Worm (Caenorhabditis elegans) whole organism, L1 larva: Measurements from ENCODE around the gene rpl-5.
A peak's percentile ranks its signal among the peaks of the same experiment; 100 is the strongest.

Experiments used
- C04F5.9 ChIP-seq: sonication (generic microtip); optimal IDR thresholded peaks from 2 replicates; lab custom pipeline; 2016; ENCODE audit warnings: missing genetic modification characterization, missing compliant biosample characterization
- C16A3.4 ChIP-seq: fragments of 150-350 bp; optimal IDR thresholded peaks from 2 replicates; lab custom pipeline; 2014; ENCODE audit warnings: missing biosample characterization, missing genetic modification characterization
- C34B4.2 ChIP-seq: sonication (generic microtip); optimal IDR thresholded peaks from 2 replicates; lab custom pipeline; 2017; ENCODE audit warnings: mild to moderate bottlenecking, missing genetic modification characterization, missing compliant biosample characterization
- F16B12.6 ChIP-seq: fragments of 150-350 bp; optimal IDR thresholded peaks from 2 replicates; lab custom pipeline; 2014; ENCODE audit warnings: missing biosample characterization, missing genetic modification characterization
- Y116A8C.19 ChIP-seq: sonication (generic microtip); optimal IDR thresholded peaks from 2 replicates; lab custom pipeline; 2016; ENCODE audit warnings: missing compliant biosample characterization, missing genetic modification characterization, borderline replicate concordance
- blmp-1 ChIP-seq: fragments of 150-350 bp; optimal IDR thresholded peaks from 2 replicates; lab custom pipeline; 2014; ENCODE audit warnings: missing biosample characterization, missing genetic modification characterization
- ceh-63 ChIP-seq: fragments of 200-800 bp; sonication (Bioruptor generic); optimal IDR thresholded peaks from 2 replicates; lab custom pipeline; 2018; ENCODE audit warnings: mild to moderate bottlenecking, missing genetic modification characterization, missing compliant biosample characterization
- ceh-90 ChIP-seq: sonication (generic microtip); optimal IDR thresholded peaks from 2 replicates; lab custom pipeline; 2016; ENCODE audit warnings: missing genetic modification characterization, missing compliant biosample characterization
- efl-1 ChIP-seq, 4 experiments: fragments of 150-350 bp; optimal IDR thresholded peaks in 3 of 4; peaks in 1 of 4; 1 replicate in 1 of 4; 2 replicates in 3 of 4; lab custom pipeline; 2014; ENCODE audit warnings: missing biosample characterization in 2 of 4, missing genetic modification characterization in 2 of 4, missing genetic modification reagents in 2 of 4
- egl-13 ChIP-seq: sonication (generic microtip); optimal IDR thresholded peaks from 2 replicates; lab custom pipeline; 2016; ENCODE audit warnings: missing genotype, missing genetic modification reagents, missing genetic modification characterization, missing compliant biosample characterization
- egl-27 ChIP-seq, 2 experiments: fragments of 150-350 bp in 1 of 2; sonication (generic microtip); optimal IDR thresholded peaks; 3 replicates each; lab custom pipeline; 2017 to 2018; ENCODE audit warnings: missing biosample characterization in 2 of 2, missing genetic modification characterization in 2 of 2, missing genetic modification reagents in 2 of 2
- elt-3 ChIP-seq, 6 experiments: fragments of 150-350 bp in 1 of 6; sonication (generic microtip); optimal IDR thresholded peaks; 2 replicates each; lab custom pipeline; 2017 to 2018; ENCODE audit warnings: missing biosample characterization in 6 of 6, missing genetic modification characterization in 6 of 6, inconsistent platforms in 1 of 6
- fkh-10 ChIP-seq: sonication (generic microtip); optimal IDR thresholded peaks from 2 replicates; lab custom pipeline; 2017; ENCODE audit warnings: missing biosample characterization, missing genetic modification reagents, missing genetic modification characterization
- fkh-4 ChIP-seq: sonication (generic microtip); optimal IDR thresholded peaks from 2 replicates; lab custom pipeline; 2016; ENCODE audit warnings: missing compliant biosample characterization, missing genetic modification characterization, borderline replicate concordance
- fos-1 ChIP-seq: fragments of 150-350 bp; optimal IDR thresholded peaks from 2 replicates; lab custom pipeline; 2014; ENCODE audit warnings: missing biosample characterization, missing genetic modification characterization
- hlh-17 ChIP-seq: fragments of 200-800 bp; sonication (Bioruptor generic); optimal IDR thresholded peaks from 2 replicates; lab custom pipeline; 2018; ENCODE audit warnings: missing genetic modification characterization, mild to moderate bottlenecking, missing compliant biosample characterization, moderate library complexity, borderline replicate concordance
- hpl-2 ChIP-seq: fragments of 150-350 bp; optimal IDR thresholded peaks from 2 replicates; lab custom pipeline; 2014; ENCODE audit warnings: missing biosample characterization, missing genetic modification reagents, missing genetic modification characterization
- irx-1 ChIP-seq: sonication (generic microtip); optimal IDR thresholded peaks from 2 replicates; lab custom pipeline; 2016; ENCODE audit warnings: missing genetic modification characterization, missing compliant biosample characterization
- isw-1 ChIP-seq: fragments of 200-800 bp; sonication (Bioruptor generic); IDR thresholded peaks from 2 replicates; pipeline ENCODE4 v1.3.6; 2022; ENCODE audit warnings: missing genetic modification characterization, missing compliant biosample characterization
- jun-1 ChIP-seq: fragments of 150-350 bp; optimal IDR thresholded peaks from 2 replicates; lab custom pipeline; 2014; ENCODE audit warnings: missing biosample characterization, missing genetic modification reagents, missing genetic modification characterization
- lin-13 ChIP-seq: fragments of 150-350 bp; optimal IDR thresholded peaks from 2 replicates; lab custom pipeline; 2014; ENCODE audit warnings: missing biosample characterization, missing genetic modification reagents, missing genetic modification characterization
- lin-15B ChIP-seq: fragments of 150-350 bp; sonication (generic microtip); optimal IDR thresholded peaks from 3 replicates; lab custom pipeline; 2014; ENCODE audit warnings: missing biosample characterization, missing genetic modification characterization
- lin-35 ChIP-seq, 2 experiments: fragments of 150-350 bp; optimal IDR thresholded peaks; 2 replicates each; lab custom pipeline; 2014; ENCODE audit warnings: missing biosample characterization in 2 of 2, missing genetic modification characterization in 2 of 2, missing genetic modification reagents in 2 of 2
- lir-3 ChIP-seq: sonication (generic microtip); optimal IDR thresholded peaks from 2 replicates; lab custom pipeline; 2016; ENCODE audit warnings: mild to moderate bottlenecking, missing genetic modification characterization, moderate library complexity, missing compliant biosample characterization; ENCODE audit not compliant: poor library complexity
- mdl-1 ChIP-seq, 2 experiments: fragments of 150-350 bp; optimal IDR thresholded peaks; 2 replicates each; lab custom pipeline; 2014 to 2017; ENCODE audit warnings: missing biosample characterization in 2 of 2, missing genetic modification characterization in 2 of 2, inconsistent platforms in 1 of 2
- mep-1 ChIP-seq: fragments of 150-350 bp; optimal IDR thresholded peaks from 2 replicates; lab custom pipeline; 2014; ENCODE audit warnings: missing biosample characterization, missing genetic modification characterization
- nhr-11 ChIP-seq: fragments of 150-350 bp; optimal IDR thresholded peaks from 2 replicates; lab custom pipeline; 2014; ENCODE audit warnings: missing biosample characterization, missing genetic modification characterization
- nhr-12 ChIP-seq: sonication (generic microtip); optimal IDR thresholded peaks from 2 replicates; lab custom pipeline; 2017; ENCODE audit warnings: missing biosample characterization, missing genetic modification characterization
- nhr-19 ChIP-seq: fragments of 200-800 bp; sonication (Bioruptor generic); conservative IDR thresholded peaks from 2 replicates; pipeline ENCODE4 v1.3.6; 2022; ENCODE audit warnings: missing genetic modification characterization, missing compliant biosample characterization
- nhr-20 ChIP-seq: sonication (generic microtip); optimal IDR thresholded peaks from 2 replicates; lab custom pipeline; 2016; ENCODE audit warnings: mild to moderate bottlenecking, missing genetic modification characterization, missing compliant biosample characterization
- nhr-47 ChIP-seq: sonication (generic microtip); optimal IDR thresholded peaks from 2 replicates; lab custom pipeline; 2016; ENCODE audit warnings: mild to moderate bottlenecking, missing genetic modification characterization, moderate library complexity, missing compliant biosample characterization
- nhr-76 ChIP-seq: sonication (generic microtip); optimal IDR thresholded peaks from 2 replicates; lab custom pipeline; 2017; ENCODE audit warnings: missing biosample characterization, missing genetic modification characterization
- nhr-84 ChIP-seq: sonication (generic microtip); optimal IDR thresholded peaks from 2 replicates; lab custom pipeline; 2017; ENCODE audit warnings: missing biosample characterization, missing genetic modification characterization
- nhr-90 ChIP-seq: sonication (generic microtip); optimal IDR thresholded peaks from 2 replicates; lab custom pipeline; 2016; ENCODE audit warnings: mild to moderate bottlenecking, missing genetic modification characterization, missing compliant biosample characterization; ENCODE audit not compliant: poor library complexity
- pag-3 ChIP-seq: sonication (generic microtip); optimal IDR thresholded peaks from 2 replicates; lab custom pipeline; 2017; ENCODE audit warnings: missing genetic modification characterization, mild to moderate bottlenecking, missing compliant biosample characterization, antibody characterized with exemption, borderline replicate concordance; ENCODE audit not compliant: insufficient read depth
- pax-3 ChIP-seq: fragments of 200-800 bp; sonication (Bioruptor generic); optimal IDR thresholded peaks from 2 replicates; lab custom pipeline; 2018; ENCODE audit warnings: mild to moderate bottlenecking, missing genetic modification characterization, moderate library complexity, missing compliant biosample characterization
- pqm-1 ChIP-seq: sonication (generic microtip); optimal IDR thresholded peaks from 3 replicates; lab custom pipeline; 2017; ENCODE audit warnings: missing biosample characterization, missing genetic modification characterization
- rnt-1 ChIP-seq: sonication (generic microtip); optimal IDR thresholded peaks from 2 replicates; lab custom pipeline; 2016; ENCODE audit warnings: mild to moderate bottlenecking, missing genetic modification characterization, moderate library complexity, missing compliant biosample characterization
- snpc-4 ChIP-seq: fragments of 150-350 bp; optimal IDR thresholded peaks from 2 replicates; lab custom pipeline; 2014; ENCODE audit warnings: missing biosample characterization, missing genetic modification characterization
- snu-23 ChIP-seq: sonication (generic microtip); optimal IDR thresholded peaks from 2 replicates; lab custom pipeline; 2016; ENCODE audit warnings: missing genetic modification characterization, missing compliant biosample characterization
- sox-4 ChIP-seq: sonication (generic microtip); optimal IDR thresholded peaks from 2 replicates; lab custom pipeline; 2016; ENCODE audit warnings: missing genetic modification characterization, missing compliant biosample characterization
- sptf-1 ChIP-seq: fragments of 150-350 bp; optimal IDR thresholded peaks from 2 replicates; lab custom pipeline; 2014; ENCODE audit warnings: missing biosample characterization, missing genetic modification characterization
- sup-37 ChIP-seq: fragments of 200-800 bp; sonication (Bioruptor generic); optimal IDR thresholded peaks from 2 replicates; lab custom pipeline; 2018; ENCODE audit warnings: mild to moderate bottlenecking, missing genetic modification characterization, missing compliant biosample characterization
- swsn-7 ChIP-seq: sonication (generic microtip); optimal IDR thresholded peaks from 2 replicates; lab custom pipeline; 2016; ENCODE audit warnings: missing genetic modification characterization, missing compliant biosample characterization
- tlp-1 ChIP-seq: fragments of 150-350 bp; optimal IDR thresholded peaks from 2 replicates; lab custom pipeline; 2014; ENCODE audit warnings: missing biosample characterization, missing genetic modification characterization
- unc-130 ChIP-seq: fragments of 150-350 bp; optimal IDR thresholded peaks from 2 replicates; lab custom pipeline; 2017; ENCODE audit warnings: missing biosample characterization, missing genetic modification characterization, inconsistent platforms
- unc-30 ChIP-seq: sonication (generic microtip); optimal IDR thresholded peaks from 2 replicates; lab custom pipeline; 2017; ENCODE audit warnings: missing biosample characterization, missing genetic modification characterization
- unc-62 ChIP-seq: fragments of 150-350 bp; optimal IDR thresholded peaks from 2 replicates; lab custom pipeline; 2014; ENCODE audit warnings: missing biosample characterization, missing genetic modification reagents, missing genetic modification characterization
- unc-98 ChIP-seq: fragments of 200-800 bp; sonication (Bioruptor generic); IDR thresholded peaks from 2 replicates; pipeline ENCODE4 v1.3.6; 2022; ENCODE audit warnings: missing genetic modification characterization, missing compliant biosample characterization
- vab-15 ChIP-seq: sonication (generic microtip); optimal IDR thresholded peaks from 2 replicates; lab custom pipeline; 2017; ENCODE audit warnings: missing genotype, mild to moderate bottlenecking, missing genetic modification characterization, missing compliant biosample characterization
- xbp-1 ChIP-seq: sonication (generic microtip); optimal IDR thresholded peaks from 2 replicates; lab custom pipeline; 2016; ENCODE audit warnings: missing genetic modification characterization, missing compliant biosample characterization
- ztf-4 ChIP-seq: fragments of 150-350 bp; optimal IDR thresholded peaks from 2 replicates; lab custom pipeline; 2014; ENCODE audit warnings: missing biosample characterization, missing genetic modification characterization

rpl-5 gene

ce11 chrII:8525133-8525736, 44.5 kb upstream of the rpl-5 start, which contains the start of the genes prp-9 and mrps-18B:
Gene prp-9 (minus strand): TSS chrII:8525396.
Gene mrps-18B (plus strand): TSS chrII:8525681.
- TF ChIP-seq efl-1 (optimal IDR thresholded peaks at IDR 0.05; lab: Kevin White, UChicago) (peak; percentile 30 to 53), efl-1 (GFP tag; optimal IDR thresholded peaks at IDR 0.05 in 1 of 2; lab: Kevin White, UChicago) (peak; percentile 38 to 42), jun-1 (tag; lab: Kevin White, UChicago) (no peak), sup-37 (no peak), mep-1 (tag; lab: Kevin White, UChicago) (peak; percentile 87), nhr-76 (no peak), snpc-4 (tag; lab: Kevin White, UChicago) (no peak), C34B4.2 (tag; lab: Kevin White, UChicago) (no peak), unc-30 (no peak), ztf-4 (tag; lab: Kevin White, UChicago) (no peak), hlh-17 (GFP tag; lab: Kevin White, UChicago) (no peak), F16B12.6 (tag; lab: Kevin White, UChicago) (peak; percentile 83), lin-35 (GFP tag; optimal IDR thresholded peaks at IDR 0.05; lab: Kevin White, UChicago) (peak in 1 of 2 experiments; percentile 46), Y116A8C.19 (tag; lab: Kevin White, UChicago) (no peak), lin-13 (no peak), pax-3 (no peak), fos-1 (tag; lab: Kevin White, UChicago) (no peak), irx-1 (tag; lab: Kevin White, UChicago) (no peak), unc-98 (GFP tag; lab: Robert Waterston, UW) (no peak), mdl-1 (tag; optimal IDR thresholded peaks at IDR 0.05; lab: Kevin White, UChicago) (no peak), nhr-47 (tag; lab: Kevin White, UChicago) (peak; percentile 31), C16A3.4 (tag; lab: Kevin White, UChicago) (peak; percentile 53), ceh-63 (GFP tag; lab: Kevin White, UChicago) (no peak), unc-62 (GFP tag; lab: Kevin White, UChicago) (no peak), elt-3 (tag; optimal IDR thresholded peaks at IDR 0.05; lab: Kevin White, UChicago) (peak in 1 of 6 experiments; percentile 10), nhr-11 (tag; lab: Kevin White, UChicago) (no peak), fkh-10 (GFP tag; lab: Kevin White, UChicago) (no peak), nhr-84 (tag; lab: Kevin White, UChicago) (no peak), pag-3 (tag; lab: Kevin White, UChicago) (no peak), C04F5.9 (tag; lab: Kevin White, UChicago) (no peak), xbp-1 (tag; lab: Kevin White, UChicago) (peak; percentile 34), nhr-90 (tag; lab: Kevin White, UChicago) (peak; percentile 3), egl-27 (tag; optimal IDR thresholded peaks at IDR 0.05; lab: Kevin White, UChicago) (no peak), hpl-2 (GFP tag; lab: Kevin White, UChicago) (no peak), nhr-19 (GFP tag; lab: Robert Waterston, UW) (peak; percentile 9; the same call in 1 of the 2 replicates), lir-3 (tag; lab: Kevin White, UChicago) (peak; percentile 23), sptf-1 (tag; lab: Kevin White, UChicago) (no peak), vab-15 (tag; lab: Kevin White, UChicago) (no peak), snu-23 (peak; percentile 60), rnt-1 (peak; percentile 4), egl-13 (no peak), fkh-4 (tag; lab: Kevin White, UChicago) (no peak), ceh-90 (tag; lab: Kevin White, UChicago) (no peak), pqm-1 (tag; lab: Kevin White, UChicago) (no peak), blmp-1 (tag; lab: Kevin White, UChicago) (peak; percentile 63), tlp-1 (tag; lab: Kevin White, UChicago) (no peak), sox-4 (no peak), unc-130 (tag; lab: Kevin White, UChicago) (peak; percentile 75), nhr-20 (tag; lab: Kevin White, UChicago) (peak; percentile 35), lin-15B (tag; lab: Kevin White, UChicago) (no peak), nhr-12 (tag; lab: Kevin White, UChicago) (no peak), isw-1 (GFP tag; lab: Robert Waterston, UW) (no peak), swsn-7 (tag; lab: Kevin White, UChicago) (peak; percentile 41)
